Fruit fly (Drosophila melanogaster) whole organism, wandering third instar larva: Measurements from ENCODE around the gene ATPsynE.

Experiments used
- Abd-B ChIP-seq: fragments of >200 bp; optimal IDR thresholded peaks from 2 replicates; lab custom pipeline; 2017; ENCODE audit warnings: missing biosample characterization, missing genetic modification characterization
- CG32264 ChIP-seq: fragments of 200-800 bp; sonication (Bioruptor generic); optimal IDR thresholded peaks from 2 replicates; lab custom pipeline; 2016; ENCODE audit warnings: missing biosample characterization, missing genetic modification characterization
- CG9705 ChIP-seq: fragments of 200-800 bp; sonication (Bioruptor generic); optimal IDR thresholded peaks from 2 replicates; lab custom pipeline; 2018; ENCODE audit warnings: missing biosample characterization, mild to moderate bottlenecking, missing genetic modification characterization
- CrebA ChIP-seq: fragments of 200-800 bp; sonication (Bioruptor generic); optimal IDR thresholded peaks from 2 replicates; lab custom pipeline; 2016; ENCODE audit warnings: missing biosample characterization, mild to moderate bottlenecking, missing genetic modification characterization, borderline replicate concordance
- Dfd ChIP-seq: fragments of >200 bp; optimal IDR thresholded peaks from 2 replicates; lab custom pipeline; 2017; ENCODE audit warnings: missing biosample characterization, missing genetic modification characterization
- Dif ChIP-seq: fragments of 200-275, 200-300 bp; sonication (Bioruptor generic); optimal IDR thresholded peaks from 2 replicates; lab custom pipeline; 2018; ENCODE audit warnings: missing biosample characterization, missing genetic modification characterization; ENCODE audit not compliant: partially characterized antibody
- GATAd ChIP-seq: sonication (Bioruptor generic); optimal IDR thresholded peaks from 2 replicates; lab custom pipeline; 2016; ENCODE audit warnings: missing biosample characterization, missing genetic modification characterization
- HLH106 ChIP-seq: fragments of 200-800 bp; optimal IDR thresholded peaks from 3 replicates; lab custom pipeline; 2019; ENCODE audit warnings: missing biosample characterization, mild to moderate bottlenecking, missing genetic modification characterization, moderate library complexity
- Hnf4 ChIP-seq: fragments of 200-800 bp; sonication (Bioruptor generic); optimal IDR thresholded peaks from 2 replicates; lab custom pipeline; 2016; ENCODE audit warnings: missing biosample characterization, mild to moderate bottlenecking, missing genetic modification characterization
- Hr78 ChIP-seq: fragments of >200 bp; optimal IDR thresholded peaks from 2 replicates; lab custom pipeline; 2017; ENCODE audit warnings: missing biosample characterization, missing genetic modification characterization
- Hr83 ChIP-seq: fragments of 200-300 bp; sonication (Bioruptor generic); optimal IDR thresholded peaks from 2 replicates; lab custom pipeline; 2016; ENCODE audit warnings: missing biosample characterization, mild to moderate bottlenecking, missing genetic modification characterization, moderate library complexity; ENCODE audit not compliant: poor library complexity, severe bottlenecking
- Jra ChIP-seq: sonication (Bioruptor generic); optimal IDR thresholded peaks from 2 replicates; lab custom pipeline; 2016; ENCODE audit warnings: missing biosample characterization, missing genetic modification characterization
- Mio ChIP-seq: sonication (Bioruptor generic); optimal IDR thresholded peaks from 2 replicates; lab custom pipeline; 2016; ENCODE audit warnings: missing biosample characterization, missing genetic modification characterization
- Myc ChIP-seq: fragments of >200 bp; optimal IDR thresholded peaks from 2 replicates; lab custom pipeline; 2017
- N ChIP-seq: fragments of >200 bp; optimal IDR thresholded peaks from 2 replicates; lab custom pipeline; 2018; ENCODE audit warnings: missing biosample characterization, missing external identifiers, missing genetic modification characterization
- OdsH ChIP-seq: fragments of 200-800 bp; sonication (Bioruptor generic); optimal IDR thresholded peaks from 2 replicates; lab custom pipeline; 2016; ENCODE audit warnings: missing biosample characterization, mild to moderate bottlenecking, missing genetic modification characterization
- Rel ChIP-seq, 2 experiments: fragments of 200-800 bp; sonication (Bioruptor generic) in 1 of 2; optimal IDR thresholded peaks; 2 replicates in 1 of 2; 3 replicates in 1 of 2; lab custom pipeline; 2016 to 2019; ENCODE audit warnings: mild to moderate bottlenecking in 2 of 2, missing biosample characterization in 2 of 2, missing genetic modification characterization in 2 of 2, moderate library complexity in 1 of 2
- Sp1 ChIP-seq: fragments of 200-800 bp; sonication (Bioruptor generic); optimal IDR thresholded peaks from 3 replicates; lab custom pipeline; 2019; ENCODE audit warnings: missing biosample characterization, mild to moderate bottlenecking, missing genetic modification characterization, moderate library complexity
- Vsx2 ChIP-seq: fragments of 200-300, 225-300 bp; sonication (Bioruptor generic); optimal IDR thresholded peaks from 2 replicates; lab custom pipeline; 2018; ENCODE audit warnings: missing biosample characterization, missing genetic modification characterization; ENCODE audit not compliant: partially characterized antibody
- br ChIP-seq: fragments of 200-800 bp; sonication (Bioruptor generic); optimal IDR thresholded peaks from 2 replicates; lab custom pipeline; 2016; ENCODE audit warnings: missing biosample characterization, missing genetic modification characterization
- brk ChIP-seq: fragments of 200-800 bp; sonication (Bioruptor generic); optimal IDR thresholded peaks from 2 replicates; lab custom pipeline; 2016; ENCODE audit warnings: missing biosample characterization, mild to moderate bottlenecking, missing genetic modification characterization
- dl ChIP-seq, 2 experiments: fragments of 175-275, 200-275 bp in 1 of 2; fragments of 200-275 bp in 1 of 2; sonication (Bioruptor generic); optimal IDR thresholded peaks; lab custom pipeline; 2018; ENCODE audit warnings: mild to moderate bottlenecking in 2 of 2, missing biosample characterization in 2 of 2, missing genetic modification characterization in 2 of 2, moderate library complexity in 2 of 2; ENCODE audit not compliant: partially characterized antibody in 2 of 2, insufficient read depth in 1 of 2
- dmrt93B ChIP-seq: fragments of 200-800 bp; sonication (Bioruptor generic); optimal IDR thresholded peaks from 2 replicates; lab custom pipeline; 2018; ENCODE audit warnings: missing biosample characterization, mild to moderate bottlenecking, missing genetic modification characterization
- dsf ChIP-seq: sonication (Bioruptor generic); optimal IDR thresholded peaks from 2 replicates; lab custom pipeline; 2016; ENCODE audit warnings: missing biosample characterization, missing genetic modification characterization, borderline replicate concordance
- ey ChIP-seq: fragments of 200-800 bp; sonication (Bioruptor generic); optimal IDR thresholded peaks from 2 replicates; lab custom pipeline; 2016; ENCODE audit warnings: missing biosample characterization, missing genetic modification characterization
- foxo ChIP-seq, 2 experiments: fragments of 200-800 bp; sonication (Bioruptor generic); optimal IDR thresholded peaks; 2 replicates in 1 of 2; 3 replicates in 1 of 2; lab custom pipeline; 2016 to 2017; ENCODE audit warnings: missing biosample characterization in 2 of 2, missing genetic modification characterization in 2 of 2
- fru ChIP-seq: fragments of 200-800 bp; sonication (Bioruptor generic); optimal IDR thresholded peaks from 3 replicates; lab custom pipeline; 2016; ENCODE audit warnings: missing biosample characterization, mild to moderate bottlenecking, missing genetic modification characterization
- h ChIP-seq: fragments of 200-800 bp; sonication (Bioruptor generic); optimal IDR thresholded peaks from 3 replicates; lab custom pipeline; 2016; ENCODE audit warnings: missing biosample characterization, mild to moderate bottlenecking, missing genetic modification characterization
- jim ChIP-seq: fragments of 175-275, 200-325 bp; sonication (Bioruptor generic); optimal IDR thresholded peaks from 2 replicates; lab custom pipeline; 2016; ENCODE audit warnings: missing biosample characterization, mild to moderate bottlenecking, missing genetic modification characterization
- lola ChIP-seq: fragments of >200 bp; optimal IDR thresholded peaks from 2 replicates; lab custom pipeline; 2017; ENCODE audit warnings: missing biosample characterization, missing genetic modification characterization
- pan ChIP-seq: fragments of >200 bp; optimal IDR thresholded peaks from 2 replicates; lab custom pipeline; 2017
- psq ChIP-seq: fragments of 200-800 bp; sonication (Bioruptor generic); optimal IDR thresholded peaks from 3 replicates; lab custom pipeline; 2017; ENCODE audit warnings: missing biosample characterization, mild to moderate bottlenecking, missing genetic modification characterization, moderate library complexity
- rgr ChIP-seq: fragments of 200-800 bp; sonication (Bioruptor generic); optimal IDR thresholded peaks from 3 replicates; lab custom pipeline; 2016; ENCODE audit warnings: missing biosample characterization, mild to moderate bottlenecking, missing genetic modification characterization
- sage ChIP-seq: fragments of 200-800 bp; sonication (Bioruptor generic); optimal IDR thresholded peaks from 2 replicates; lab custom pipeline; 2016; ENCODE audit warnings: missing biosample characterization, mild to moderate bottlenecking, missing genetic modification characterization
- sv ChIP-seq: fragments of 200-800 bp; sonication (Bioruptor generic); optimal IDR thresholded peaks from 3 replicates; lab custom pipeline; 2016; ENCODE audit warnings: missing biosample characterization, missing genetic modification characterization
- tai ChIP-seq: sonication (Bioruptor generic); optimal IDR thresholded peaks from 2 replicates; lab custom pipeline; 2016; ENCODE audit warnings: missing biosample characterization, missing genetic modification characterization
- usp ChIP-seq: fragments of >200 bp; optimal IDR thresholded peaks from 2 replicates; lab custom pipeline; 2017; ENCODE audit warnings: missing biosample characterization, missing genetic modification characterization
- woc ChIP-seq: sonication (Bioruptor generic); optimal IDR thresholded peaks from 2 replicates; lab custom pipeline; 2016; ENCODE audit warnings: missing biosample characterization, mild to moderate bottlenecking, missing genetic modification characterization

ATPsynE gene

DNA sequence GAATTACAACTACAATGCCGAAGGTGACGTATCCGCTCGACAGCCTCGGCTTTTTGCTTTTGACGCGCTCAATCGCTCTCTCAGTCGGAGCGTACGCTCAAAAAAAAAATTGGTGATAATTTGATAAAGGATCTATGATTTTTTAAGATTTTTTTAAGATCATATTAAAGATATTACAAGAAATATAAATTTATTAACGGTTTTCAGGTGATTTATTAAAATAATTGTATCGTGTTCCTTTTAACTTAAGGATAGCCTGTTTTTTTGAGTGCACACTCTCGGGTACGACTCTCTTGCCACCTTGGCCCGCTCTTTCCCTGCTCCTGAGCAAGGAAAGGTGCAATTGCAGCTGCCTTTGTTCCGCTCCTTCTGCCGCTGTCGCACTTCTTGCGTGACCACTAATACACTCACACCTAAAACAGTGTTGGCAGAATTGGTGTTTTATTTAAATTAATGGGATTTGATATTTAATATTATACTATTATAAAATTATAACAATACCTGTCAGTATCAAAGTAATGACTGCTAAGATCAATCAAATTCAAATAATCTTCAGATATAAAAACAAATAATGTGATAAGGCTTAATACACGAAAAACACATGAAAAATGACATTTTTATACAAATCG is 48.7 kb upstream of the ATPsynE start (continued):
- TF ChIP-seq sage (peak; percentile 93), Myc (lab: Kevin White, UChicago) (no peak), psq (peak; percentile 93)

DNA sequence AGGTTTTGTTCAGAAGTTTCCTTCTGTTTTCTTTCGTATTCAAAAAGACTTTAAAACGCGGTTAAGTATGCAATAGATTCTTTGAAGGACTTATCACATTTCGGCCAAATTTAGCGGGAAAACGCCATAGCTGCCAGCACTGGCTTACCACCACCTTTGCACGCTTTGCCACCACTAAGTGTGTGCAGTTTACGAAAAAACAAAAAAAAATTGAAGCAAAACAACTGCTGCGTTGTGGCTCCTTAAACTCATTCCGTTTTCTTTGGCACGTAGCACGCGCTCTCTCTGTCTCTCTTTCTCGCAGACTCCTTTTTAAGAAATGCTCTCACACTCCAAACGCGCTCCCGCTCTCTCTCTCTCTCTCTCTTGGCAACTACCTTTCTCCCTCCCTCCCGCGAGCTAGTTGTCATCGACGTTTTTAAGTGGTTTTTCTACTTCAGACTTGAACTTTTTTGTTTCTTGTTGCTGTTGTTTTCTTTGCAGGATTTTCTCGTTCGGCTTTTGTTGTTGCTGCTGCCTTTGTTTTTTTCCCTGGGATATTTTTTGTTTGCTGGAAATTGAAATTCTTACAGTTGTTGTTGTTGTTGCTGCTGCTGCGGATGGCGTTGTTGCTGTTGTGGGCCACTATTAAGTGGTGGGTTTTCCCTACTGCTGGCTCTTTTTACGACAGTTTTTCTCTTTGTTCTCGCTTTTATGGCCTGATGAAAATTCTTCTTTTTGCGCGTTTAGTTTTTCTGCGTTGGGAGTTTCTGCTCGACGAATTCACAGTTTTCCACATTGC is 48.0 kb upstream of the ATPsynE start:
- no peak for TF ChIP-seq br
- no peak for TF ChIP-seq CG32264 (GFP tag; lab: Kevin White, UChicago)
- TF ChIP-seq Vsx2 (GFP tag; lab: Kevin White, UChicago) = peak; percentile 80
- TF ChIP-seq fru = peak; percentile 9
- TF ChIP-seq foxo (GFP tag; optimal IDR thresholded peaks at IDR 0.05; lab: Kevin White, UChicago) = no peak
- peak; percentile 31 for TF ChIP-seq Rel (GFP tag; optimal IDR thresholded peaks at IDR 0.05; lab: Kevin White, UChicago)
- peak; percentile 0 for TF ChIP-seq Rel (tag; optimal IDR thresholded peaks at IDR 0.05; lab: Kevin White, UChicago)
- peak; percentile 34 for TF ChIP-seq CrebA (GFP tag; lab: Kevin White, UChicago)
- TF ChIP-seq Dif (GFP tag; lab: Kevin White, UChicago) = peak; percentile 79
- TF ChIP-seq ey (GFP tag; lab: Kevin White, UChicago) = no peak
- TF ChIP-seq N = no peak
- no peak for TF ChIP-seq Jra (GFP tag; lab: Kevin White, UChicago)
- no peak for TF ChIP-seq Hr78 (GFP tag; lab: Kevin White, UChicago)
- no peak for TF ChIP-seq brk (GFP tag; lab: Kevin White, UChicago)
- TF ChIP-seq CG9705 = no peak
- no peak for TF ChIP-seq woc (GFP tag; lab: Kevin White, UChicago)
- no peak for TF ChIP-seq dsf (GFP tag; lab: Kevin White, UChicago)
- TF ChIP-seq Hr83 (GFP tag; lab: Kevin White, UChicago) = peak; percentile 68
- TF ChIP-seq psq = no peak
- no peak for TF ChIP-seq OdsH
- no peak for TF ChIP-seq dmrt93B (GFP tag; lab: Kevin White, UChicago)
- peak; percentile 50 for TF ChIP-seq jim (GFP tag; lab: Kevin White, UChicago)
- no peak for TF ChIP-seq Mio (GFP tag; lab: Kevin White, UChicago)
- TF ChIP-seq HLH106 (tag; lab: Kevin White, UChicago) = peak; percentile 25
- TF ChIP-seq GATAd (GFP tag; lab: Kevin White, UChicago) = no peak
- TF ChIP-seq sv (GFP tag; lab: Kevin White, UChicago) = no peak
- TF ChIP-seq lola (GFP tag; lab: Kevin White, UChicago) = no peak
- no peak for TF ChIP-seq sage
- no peak for TF ChIP-seq usp (GFP tag; lab: Kevin White, UChicago)
- TF ChIP-seq tai (GFP tag; lab: Kevin White, UChicago) = no peak
- TF ChIP-seq Hnf4 (GFP tag; lab: Kevin White, UChicago) = no peak
- TF ChIP-seq rgr (GFP tag; lab: Kevin White, UChicago) = no peak
- peak; percentile 70 to 87 for TF ChIP-seq dl (GFP tag; optimal IDR thresholded peaks at IDR 0.05; lab: Kevin White, UChicago; ENCODE audit: insufficient read depth in 1 of 2, partially characterized antibody in 2 of 2)
- no peak for TF ChIP-seq Sp1 (GFP tag; lab: Kevin White, UChicago)
- TF ChIP-seq Myc (lab: Kevin White, UChicago) = peak; percentile 94
- TF ChIP-seq pan (lab: Kevin White, UChicago) = no peak
- TF ChIP-seq Abd-B (GFP tag; lab: Kevin White, UChicago) = no peak
- TF ChIP-seq Dfd (GFP tag; lab: Kevin White, UChicago) = peak; percentile 29
- no peak for TF ChIP-seq h (GFP tag; lab: Kevin White, UChicago)
